Worm (Caenorhabditis elegans) whole organism, mixed stage, embryonic: Measurements from ENCODE around the gene R07D5.2.

ENCODE experiments used
- M03D4.4 ChIP-seq: sonication (generic microtip); optimal IDR thresholded peaks from 2 replicates; lab custom pipeline; 2017; ENCODE audit warnings: mild to moderate bottlenecking, missing genetic modification characterization, missing compliant biosample characterization
- elt-3 ChIP-seq: fragments of 150-350 bp; optimal IDR thresholded peaks from 2 replicates; lab custom pipeline; 2014; ENCODE audit warnings: missing biosample characterization, missing genetic modification characterization
- ham-2 ChIP-seq: fragments of 200-800 bp; sonication (Bioruptor generic); optimal IDR thresholded peaks from 2 replicates; lab custom pipeline; 2018; ENCODE audit warnings: mild to moderate bottlenecking, missing genetic modification characterization, missing compliant biosample characterization
- hlh-1 ChIP-seq: fragments of 150-350 bp; optimal IDR thresholded peaks from 2 replicates; lab custom pipeline; 2014; ENCODE audit warnings: missing biosample characterization, missing genetic modification reagents, missing genetic modification characterization
- lin-32 ChIP-seq: fragments of 200-800 bp; sonication (Bioruptor generic); optimal IDR thresholded peaks from 2 replicates; lab custom pipeline; 2018; ENCODE audit warnings: mild to moderate bottlenecking, missing genetic modification characterization, missing compliant biosample characterization
- mls-2 ChIP-seq: sonication (generic microtip); optimal IDR thresholded peaks from 2 replicates; lab custom pipeline; 2016; ENCODE audit warnings: mild to moderate bottlenecking, missing genetic modification characterization, moderate library complexity, missing compliant biosample characterization
- nhr-237 ChIP-seq: fragments of 150-350 bp; optimal IDR thresholded peaks from 2 replicates; lab custom pipeline; 2014; ENCODE audit warnings: missing biosample characterization, missing genetic modification characterization
- ztf-11 ChIP-seq: fragments of 150-350 bp; optimal IDR thresholded peaks from 2 replicates; lab custom pipeline; 2014; ENCODE audit warnings: missing biosample characterization, missing genetic modification characterization

DNA sequence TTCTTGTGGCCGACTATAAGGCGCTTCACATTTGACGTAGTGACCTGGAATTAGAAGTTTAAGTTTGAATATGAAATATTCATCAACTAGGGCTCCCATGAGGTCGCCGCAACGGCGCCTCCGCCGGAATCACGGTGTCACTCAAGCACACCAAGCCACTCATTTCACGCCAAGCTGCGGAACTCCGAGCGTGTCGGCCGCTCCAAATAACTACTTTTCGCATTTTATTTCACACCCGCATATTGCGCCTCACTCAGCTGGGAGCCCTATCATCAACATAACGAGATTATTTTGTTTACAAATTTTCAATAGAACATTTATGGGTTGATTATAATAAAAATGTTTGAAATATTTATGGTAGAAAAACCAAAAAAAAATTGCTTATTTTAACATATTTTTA, 41.4 kb upstream of the R07D5.2 start:
- no peak for TF ChIP-seq lin-32
- TF ChIP-seq ham-2 (GFP tag; lab: Kevin White, UChicago), result no peak
- no peak for TF ChIP-seq mls-2 (tag; lab: Kevin White, UChicago)
- no peak for TF ChIP-seq hlh-1
- no peak for TF ChIP-seq ztf-11
- TF ChIP-seq elt-3, result no peak
- no peak for TF ChIP-seq M03D4.4
- TF ChIP-seq nhr-237 (tag; lab: Kevin White, UChicago), result no peak
